Fruit fly (Drosophila melanogaster): ENCODE data around the gene Cyp9f3.

DNA sequence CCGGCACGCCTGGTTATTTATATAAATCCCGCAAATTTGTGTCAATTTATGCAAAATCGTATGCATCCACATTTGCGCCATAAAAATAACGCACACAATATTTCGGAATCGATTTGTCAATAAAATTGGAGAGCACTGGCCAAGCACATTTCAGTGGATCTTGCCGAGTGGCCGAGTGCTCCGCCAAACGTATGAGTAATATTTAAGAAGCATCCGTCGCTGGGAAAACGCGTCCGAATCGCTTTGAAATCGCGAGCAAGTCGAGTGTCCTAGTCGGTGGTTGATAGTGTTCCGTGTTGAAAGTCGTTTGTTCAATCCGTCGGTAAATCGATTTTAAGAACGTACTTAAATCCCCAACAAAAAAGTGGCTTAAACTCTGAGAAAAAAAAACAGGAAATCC, 11.8 kb downstream of the Cyp9f3 start, which contains the start of gene CG33098:
- TF ChIP-seq pan (optimal IDR thresholded peaks at IDR 0.05) = no peak
- no peak for TF ChIP-seq EcR (GFP tag; optimal IDR thresholded peaks at IDR 0.05)
- TF ChIP-seq Dll (optimal IDR thresholded peaks at IDR 0.05) = no peak
- TF ChIP-seq usp (GFP tag; optimal IDR thresholded peaks at IDR 0.05) = no peak
- TF ChIP-seq psq (optimal IDR thresholded peaks at IDR 0.05) = no peak

Measured in whole organism.